Fruit fly (Drosophila melanogaster) whole organism, embryonic: ENCODE data around the gene CG45076.

Experiments used
- Antp ChIP-seq: fragments of 200-800 bp; sonication (Bioruptor generic); optimal IDR thresholded peaks from 3 replicates; lab custom pipeline; 2016; ENCODE audit warnings: missing biosample characterization, missing genetic modification characterization
- Atf3 ChIP-seq: fragments of 200-800 bp; sonication (Bioruptor generic); optimal IDR thresholded peaks from 3 replicates; lab custom pipeline; 2016; ENCODE audit warnings: missing biosample characterization, missing genetic modification characterization
- Awh ChIP-seq: fragments of 200-800 bp; sonication (Bioruptor generic); IDR thresholded peaks from 2 replicates; pipeline ENCODE4, ENCODE4 v1.3.6; 2022; ENCODE audit warnings: missing biosample characterization, missing genetic modification characterization
- CG11093 ChIP-seq: fragments of 200-800 bp; sonication (Bioruptor generic); IDR thresholded peaks from 3 replicates; pipeline ENCODE4 v1.3.6; 2022; ENCODE audit warnings: missing biosample characterization, missing genetic modification characterization
- CG11560 ChIP-seq: fragments of 200-800 bp; sonication (Bioruptor generic); IDR thresholded peaks from 3 replicates; pipeline ENCODE4 v1.3.6; 2022; ENCODE audit warnings: missing biosample characterization, missing genetic modification characterization
- CG11723 ChIP-seq: fragments of 200-800 bp; sonication (Bioruptor generic); optimal IDR thresholded peaks from 2 replicates; lab custom pipeline; 2017; ENCODE audit warnings: missing biosample characterization, mild to moderate bottlenecking, missing genetic modification characterization
- CG13424 ChIP-seq: fragments of 200-800 bp; sonication (Bioruptor generic); optimal IDR thresholded peaks from 2 replicates; lab custom pipeline; 2019; ENCODE audit warnings: missing biosample characterization, mild to moderate bottlenecking, missing genetic modification characterization, moderate library complexity
- CG13624 ChIP-seq: fragments of 200-800 bp; sonication (Bioruptor generic); optimal IDR thresholded peaks from 2 replicates; lab custom pipeline; 2016; ENCODE audit warnings: missing biosample characterization, missing genetic modification characterization
- CG14014 ChIP-seq: fragments of 200-800 bp; sonication (Bioruptor generic); IDR thresholded peaks from 2 replicates; pipeline ENCODE4 v1.3.6; 2022; ENCODE audit warnings: missing biosample characterization, missing genetic modification characterization
- CG14965 ChIP-seq: fragments of 200-800 bp; sonication (Bioruptor generic); optimal IDR thresholded peaks from 2 replicates; lab custom pipeline; 2016; ENCODE audit warnings: missing biosample characterization, missing genetic modification characterization, borderline replicate concordance
- CG15269 ChIP-seq: fragments of 200-800 bp; sonication (Bioruptor generic); optimal IDR thresholded peaks from 2 replicates; lab custom pipeline; 2018; ENCODE audit warnings: missing biosample characterization, mild to moderate bottlenecking, missing genetic modification characterization, moderate library complexity
- CG16779 ChIP-seq: fragments of 200-800 bp; sonication (Bioruptor generic); IDR thresholded peaks from 2 replicates; pipeline ENCODE4 v1.3.6; 2022; ENCODE audit warnings: missing biosample characterization, missing genetic modification characterization
- CG18011 ChIP-seq: fragments of 200-800 bp; sonication (Bioruptor generic); optimal IDR thresholded peaks from 2 replicates; lab custom pipeline; 2017; ENCODE audit warnings: missing biosample characterization, missing genetic modification characterization, mild to moderate bottlenecking, moderate library complexity, missing genotype
- CG18262 ChIP-seq: fragments of 200-800 bp; optimal IDR thresholded peaks from 3 replicates; lab custom pipeline; 2019; ENCODE audit warnings: missing biosample characterization, mild to moderate bottlenecking, missing genetic modification characterization, moderate library complexity
- CG31224 ChIP-seq: fragments of 200-800 bp; sonication (Bioruptor generic); IDR thresholded peaks from 2 replicates; pipeline ENCODE4 v1.3.6; 2022; ENCODE audit warnings: missing biosample characterization, missing genetic modification characterization
- CG32532 ChIP-seq: fragments of 200-800 bp; sonication (Bioruptor generic); IDR thresholded peaks from 2 replicates; pipeline ENCODE4 v1.3.6; 2022; ENCODE audit warnings: missing biosample characterization, missing genetic modification characterization
- CG32772 ChIP-seq: fragments of 200-800 bp; sonication (Bioruptor generic); IDR thresholded peaks from 2 replicates; pipeline ENCODE4 v1.3.6; 2022; ENCODE audit warnings: missing biosample characterization, missing genetic modification characterization
- CG33557 ChIP-seq: fragments of 200-800 bp; sonication (Bioruptor generic); optimal IDR thresholded peaks from 2 replicates; lab custom pipeline; 2019; ENCODE audit warnings: missing biosample characterization, mild to moderate bottlenecking, missing genetic modification characterization, moderate library complexity
- CG34376 ChIP-seq: fragments of 200-800 bp; sonication (Bioruptor generic); optimal IDR thresholded peaks from 2 replicates; lab custom pipeline; 2018; ENCODE audit warnings: missing biosample characterization, mild to moderate bottlenecking, missing genetic modification characterization
- CG3838 ChIP-seq: fragments of 200-800 bp; sonication (Bioruptor generic); optimal IDR thresholded peaks from 3 replicates; lab custom pipeline; 2016; ENCODE audit warnings: missing biosample characterization, missing genetic modification characterization
- CG6254 ChIP-seq: fragments of 200-800 bp; sonication (Bioruptor generic); optimal IDR thresholded peaks from 3 replicates; lab custom pipeline; 2017; ENCODE audit warnings: mild to moderate bottlenecking, missing biosample characterization, missing genetic modification reagents, missing genetic modification characterization
- CG6791 ChIP-seq: fragments of 200-800 bp; sonication (Bioruptor generic); IDR thresholded peaks from 3 replicates; pipeline ENCODE4 v1.3.6; 2022; ENCODE audit warnings: missing biosample characterization, missing genetic modification characterization; ENCODE audit not compliant: partially characterized antibody
- CG7786 ChIP-seq: fragments of 200-800 bp; sonication (Bioruptor generic); optimal IDR thresholded peaks from 2 replicates; lab custom pipeline; 2016; ENCODE audit warnings: missing biosample characterization, missing genetic modification characterization
- CG7963 ChIP-seq: fragments of 200-800 bp; sonication (Bioruptor generic); IDR thresholded peaks from 3 replicates; pipeline ENCODE4 v1.3.6; 2022; ENCODE audit warnings: missing biosample characterization, missing genetic modification characterization; ENCODE audit not compliant: partially characterized antibody
- CG8089 ChIP-seq: fragments of 200-800 bp; sonication (Bioruptor generic); optimal IDR thresholded peaks from 3 replicates; lab custom pipeline; 2016; ENCODE audit warnings: missing biosample characterization, missing genetic modification characterization
- CG8765 ChIP-seq: fragments of 200-800 bp; sonication (Bioruptor generic); IDR thresholded peaks from 2 replicates; pipeline ENCODE4 v1.3.6; 2022; ENCODE audit warnings: missing biosample characterization, missing genetic modification characterization
- CG9727 ChIP-seq: fragments of 200-800 bp; sonication (Bioruptor generic); optimal IDR thresholded peaks from 3 replicates; lab custom pipeline; 2017; ENCODE audit warnings: missing biosample characterization, mild to moderate bottlenecking, missing genetic modification characterization
- H15 ChIP-seq: fragments of 200-800 bp; sonication (Bioruptor generic); IDR thresholded peaks from 3 replicates; pipeline ENCODE4 v1.3.6; 2022; ENCODE audit warnings: missing biosample characterization, missing genetic modification characterization
- Med ChIP-seq: fragments of 200-800 bp; sonication (Bioruptor generic); peaks from one replicate; lab custom pipeline; 2016; ENCODE audit warnings: missing biosample characterization, missing genetic modification characterization, mild to moderate bottlenecking, inconsistent platforms, moderate library complexity
- Mes4 ChIP-seq: fragments of 200-800 bp; sonication (Bioruptor generic); optimal IDR thresholded peaks from 2 replicates; lab custom pipeline; 2016; ENCODE audit warnings: missing biosample characterization, missing genetic modification characterization
- NfI ChIP-seq: fragments of 200-800 bp; sonication (Bioruptor generic); optimal IDR thresholded peaks from 3 replicates; lab custom pipeline; 2018; ENCODE audit warnings: missing biosample characterization, mild to moderate bottlenecking, missing genetic modification characterization, moderate library complexity
- Rfx ChIP-seq: fragments of 200-800 bp; sonication (Bioruptor generic); IDR thresholded peaks from 2 replicates; pipeline ENCODE4 v1.3.6; 2022; ENCODE audit warnings: missing biosample characterization, missing genetic modification characterization
- Scr ChIP-seq: fragments of 200-800 bp; sonication (Bioruptor generic); IDR thresholded peaks from 2 replicates; pipeline ENCODE4 v1.3.6; 2022; ENCODE audit warnings: missing biosample characterization, missing genetic modification characterization; ENCODE audit not compliant: partially characterized antibody
- Ssrp ChIP-seq: fragments of 200-800 bp; sonication (Bioruptor generic); optimal IDR thresholded peaks from 2 replicates; lab custom pipeline; 2018; ENCODE audit warnings: missing biosample characterization, mild to moderate bottlenecking, missing genetic modification characterization, moderate library complexity
- Tbp ChIP-seq: fragments of >200 bp; optimal IDR thresholded peaks from 2 replicates; lab custom pipeline; 2018; ENCODE audit warnings: missing biosample characterization, missing genetic modification characterization
- ara ChIP-seq: fragments of 200-800 bp; sonication (Bioruptor generic); IDR thresholded peaks from 2 replicates; pipeline ENCODE4 v1.3.6; 2022; ENCODE audit warnings: missing biosample characterization, missing genetic modification characterization
- ase ChIP-seq: fragments of 200-800 bp; sonication (Bioruptor generic); IDR thresholded peaks from 3 replicates; pipeline ENCODE4 v1.3.6; 2022; ENCODE audit warnings: missing biosample characterization, missing genetic modification characterization
- ash1 ChIP-seq: fragments of 200-800 bp; sonication (Bioruptor generic); optimal IDR thresholded peaks from 2 replicates; lab custom pipeline; 2018; ENCODE audit warnings: missing biosample characterization, mild to moderate bottlenecking, missing genetic modification characterization
- chinmo ChIP-seq: fragments of 200-800 bp; sonication (Bioruptor generic); IDR thresholded peaks from 4 replicates; pipeline ENCODE4 v1.3.6; 2022; ENCODE audit warnings: missing biosample characterization, missing genetic modification characterization; ENCODE audit not compliant: partially characterized antibody
- eyg ChIP-seq: fragments of 200-800 bp; sonication (Bioruptor generic); optimal IDR thresholded peaks from 3 replicates; lab custom pipeline; 2016; ENCODE audit warnings: missing biosample characterization, missing genetic modification characterization
- fd64A ChIP-seq: fragments of 200-800 bp; sonication (Bioruptor generic); optimal IDR thresholded peaks from 3 replicates; lab custom pipeline; 2018; ENCODE audit warnings: missing biosample characterization, mild to moderate bottlenecking, missing genetic modification characterization
- hbn ChIP-seq: fragments of 200-800 bp; sonication (Bioruptor generic); IDR thresholded peaks from 2 replicates; pipeline ENCODE4 v1.3.6; 2022; ENCODE audit warnings: missing biosample characterization, missing genetic modification characterization; ENCODE audit not compliant: partially characterized antibody
- lab ChIP-seq: fragments of 200-800 bp; sonication (Bioruptor generic); optimal IDR thresholded peaks from 3 replicates; lab custom pipeline; 2017; ENCODE audit warnings: missing biosample characterization, missing genetic modification characterization, mild to moderate bottlenecking, moderate library complexity, missing genetic modification reagents
- lov ChIP-seq, 2 experiments: fragments of 200-800 bp in 1 of 2; fragments of >200 bp in 1 of 2; sonication (Bioruptor generic) in 1 of 2; IDR thresholded peaks in 1 of 2; optimal IDR thresholded peaks in 1 of 2; 2 replicates in 1 of 2; 3 replicates in 1 of 2; pipeline versions ENCODE4 v1.3.6 to Lab custom; 2017 to 2022; ENCODE audit warnings: missing biosample characterization in 1 of 2, missing genetic modification characterization in 1 of 2
- nerfin-1 ChIP-seq: fragments of 200-800 bp; sonication (Bioruptor generic); optimal IDR thresholded peaks from 3 replicates; lab custom pipeline; 2019; ENCODE audit warnings: missing biosample characterization, mild to moderate bottlenecking, missing genetic modification characterization, moderate library complexity
- onecut ChIP-seq: fragments of 200-800 bp; sonication (Bioruptor generic); IDR thresholded peaks from 2 replicates; pipeline ENCODE4 v1.3.6; 2022; ENCODE audit warnings: missing biosample characterization, missing genetic modification characterization
- pan ChIP-seq, 4 experiments: fragments of >200 bp in 3 of 4; fragments of 200-800 bp in 1 of 4; sonication (Bioruptor generic) in 1 of 4; optimal IDR thresholded peaks in 3 of 4; IDR thresholded peaks in 1 of 4; 2 replicates each; pipeline versions ENCODE4 v1.3.6 to Lab custom; 2017 to 2022; ENCODE audit warnings: missing biosample characterization in 2 of 4, missing genetic modification characterization in 2 of 4, mixed read lengths in 1 of 4
- sisA ChIP-seq: fragments of 200-800 bp; sonication (Bioruptor generic); IDR thresholded peaks from 2 replicates; pipeline ENCODE4 v1.3.6; 2022; ENCODE audit warnings: missing biosample characterization, missing genetic modification characterization
- trem ChIP-seq: fragments of 200-800 bp; optimal IDR thresholded peaks from 3 replicates; lab custom pipeline; 2019; ENCODE audit warnings: missing biosample characterization, mild to moderate bottlenecking, missing genetic modification characterization, moderate library complexity
- unpg ChIP-seq: fragments of 200-800 bp; sonication (Bioruptor generic); optimal IDR thresholded peaks from 3 replicates; lab custom pipeline; 2018; ENCODE audit warnings: missing biosample characterization, mild to moderate bottlenecking, missing genetic modification characterization, moderate library complexity

The CG45076 gene

dm6 chr3R:10788186-10788585 lies 11.0 kb upstream of the CG45076 start, which contains the start of the genes Art1 and Mcm5 (continued):
- TF ChIP-seq Awh (GFP tag; lab: Robert Waterston, UW) (no peak), hbn (GFP tag; lab: Robert Waterston, UW) (peak; percentile 91), CG33557 (GFP tag; lab: Kevin White, UChicago) (peak; percentile 41), CG14014 (no peak), sisA (no peak), CG6791 (GFP tag; lab: Robert Waterston, UW) (peak; percentile 85; the same call in 2 of the 3 replicates), CG8765 (GFP tag; lab: Robert Waterston, UW) (no peak), CG6254 (GFP tag; lab: Kevin White, UChicago) (no peak), CG7963 (GFP tag; lab: Robert Waterston, UW) (peak; percentile 71; the same call in 1 of the 3 replicates), CG11723 (GFP tag; lab: Kevin White, UChicago) (no peak), nerfin-1 (tag; lab: Kevin White, UChicago) (no peak), ara (GFP tag; lab: Robert Waterston, UW) (no peak), Ssrp (tag; lab: Kevin White, UChicago) (no peak), Tbp (GFP tag; lab: Kevin White, UChicago) (no peak), CG32532 (GFP tag; lab: Robert Waterston, UW) (peak; percentile 12; the same call in 1 of the 2 replicates), eyg (GFP tag; lab: Kevin White, UChicago) (peak; percentile 14), lab (no peak), Scr (GFP tag; lab: Robert Waterston, UW) (peak; percentile 97), Rfx (GFP tag; lab: Robert Waterston, UW) (peak; percentile 53), CG18011 (GFP tag; lab: Kevin White, UChicago) (no peak), CG16779 (no peak), H15 (no peak), CG8089 (GFP tag; lab: Kevin White, UChicago) (peak; percentile 20), CG32772 (GFP tag; lab: Robert Waterston, UW) (no peak), CG13424 (tag; lab: Kevin White, UChicago) (no peak), ase (GFP tag; lab: Robert Waterston, UW) (no peak), CG7786 (GFP tag; lab: Kevin White, UChicago) (peak; percentile 47), fd64A (GFP tag; lab: Kevin White, UChicago) (no peak), NfI (GFP tag; lab: Kevin White, UChicago) (peak; percentile 33), unpg (no peak), onecut (GFP tag; lab: Robert Waterston, UW) (no peak; the same call in 1 of the 2 replicates), CG31224 (GFP tag; lab: Robert Waterston, UW) (no peak), CG15269 (tag; lab: Kevin White, UChicago) (no peak), Antp (peak; percentile 53), pan (optimal IDR thresholded peaks at IDR 0.05; lab: Kevin White, UChicago) (no peak), pan (GFP tag; optimal IDR thresholded peaks at IDR 0.05 in 1 of 2, IDR thresholded peaks at IDR 0.05 in 1 of 2) (no peak), Mes4 (peak; percentile 17), lov (optimal IDR thresholded peaks at IDR 0.05; lab: Kevin White, UChicago) (no peak), lov (GFP tag; IDR thresholded peaks at IDR 0.05; lab: Robert Waterston, UW) (no peak), Atf3 (GFP tag; lab: Kevin White, UChicago) (peak; percentile 35), ash1 (GFP tag; lab: Kevin White, UChicago) (no peak), CG11093 (GFP tag; lab: Robert Waterston, UW) (no peak), CG34376 (no peak), CG11560 (tag; lab: Robert Waterston, UW) (no peak), CG13624 (GFP tag; lab: Kevin White, UChicago) (peak; percentile 63), CG14965 (GFP tag; lab: Kevin White, UChicago) (no peak), CG3838 (GFP tag; lab: Kevin White, UChicago) (no peak), Med (peak; percentile 91), CG9727 (peak; percentile 59), trem (tag; lab: Kevin White, UChicago) (peak; percentile 77), CG18262 (tag; lab: Kevin White, UChicago) (peak; percentile 36), chinmo (GFP tag; lab: Robert Waterston, UW) (0 out of 4 replicates have a peak, but pooled peaks have one; percentile 73)
